Fruit fly (Drosophila melanogaster) whole organism, pupa: ENCODE measurements around the gene CG9886.

Source experiments
- CG12605 ChIP-seq: fragments of 200-800 bp; sonication (Bioruptor generic); IDR thresholded peaks from 2 replicates; pipeline ENCODE4 v1.3.6; 2022; ENCODE audit warnings: missing biosample characterization, missing genetic modification characterization
- CG13204 ChIP-seq: fragments of 200-800 bp; sonication (Bioruptor generic); optimal IDR thresholded peaks from 2 replicates; lab custom pipeline; 2018; ENCODE audit warnings: missing biosample characterization, mild to moderate bottlenecking, missing genetic modification characterization, moderate library complexity
- CG14655 ChIP-seq: fragments of 200-800 bp; sonication (Bioruptor generic); optimal IDR thresholded peaks from 3 replicates; lab custom pipeline; 2017; ENCODE audit warnings: mild to moderate bottlenecking, missing biosample characterization, missing genetic modification reagents, missing genetic modification characterization
- CG15710 ChIP-seq: fragments of 200-800 bp; sonication (Bioruptor generic); optimal IDR thresholded peaks from 2 replicates; lab custom pipeline; 2018; ENCODE audit warnings: missing biosample characterization, mild to moderate bottlenecking, missing genetic modification characterization, moderate library complexity
- CG17806 ChIP-seq: fragments of 200-800 bp; sonication (Bioruptor generic); optimal IDR thresholded peaks from 2 replicates; lab custom pipeline; 2018; ENCODE audit warnings: missing biosample characterization, mild to moderate bottlenecking, missing genetic modification characterization, moderate library complexity
- CG32121 ChIP-seq: fragments of 200-800 bp; sonication (Bioruptor generic); IDR thresholded peaks from 2 replicates; pipeline ENCODE4 v1.3.6; 2022; ENCODE audit warnings: missing biosample characterization, missing genetic modification characterization
- CG34367 ChIP-seq: fragments of 200-800 bp; sonication (Bioruptor generic); optimal IDR thresholded peaks from 2 replicates; lab custom pipeline; 2018; ENCODE audit warnings: missing biosample characterization, mild to moderate bottlenecking, missing genetic modification characterization
- CG4496 ChIP-seq: fragments of 200-800 bp; sonication (Bioruptor generic); IDR thresholded peaks from 3 replicates; pipeline ENCODE4 v1.3.6; 2022; ENCODE audit warnings: missing biosample characterization, missing genetic modification characterization
- CG8159 ChIP-seq: fragments of 200-800 bp; sonication (Bioruptor generic); optimal IDR thresholded peaks from 3 replicates; lab custom pipeline; 2018; ENCODE audit warnings: missing biosample characterization, mild to moderate bottlenecking, missing genetic modification characterization, moderate library complexity
- CG8301 ChIP-seq: fragments of 200-800 bp; sonication (Bioruptor generic); optimal IDR thresholded peaks from 2 replicates; lab custom pipeline; 2018; ENCODE audit warnings: missing biosample characterization, mild to moderate bottlenecking, missing genetic modification characterization
- CG9948 ChIP-seq: fragments of 200-800 bp; sonication (Bioruptor generic); optimal IDR thresholded peaks from 2 replicates; lab custom pipeline; 2018; ENCODE audit warnings: missing biosample characterization, mild to moderate bottlenecking, missing genetic modification characterization, moderate library complexity
- D1 ChIP-seq: fragments of 200-800 bp; sonication (Bioruptor generic); optimal IDR thresholded peaks from 2 replicates; lab custom pipeline; 2018; ENCODE audit warnings: missing biosample characterization, mild to moderate bottlenecking, missing genetic modification characterization, moderate library complexity
- EcR ChIP-seq: fragments of 200-800 bp; sonication (Bioruptor generic); optimal IDR thresholded peaks from 3 replicates; lab custom pipeline; 2019; ENCODE audit warnings: missing biosample characterization, missing genetic modification characterization, mild to moderate bottlenecking, moderate library complexity, missing genetic modification reagents
- Ets98B ChIP-seq: fragments of 200-800 bp; sonication (Bioruptor generic); IDR thresholded peaks from 2 replicates; pipeline ENCODE4 v1.3.6; 2022; ENCODE audit warnings: missing biosample characterization, missing genetic modification characterization
- Pif1A ChIP-seq: fragments of 200-800 bp; sonication (Bioruptor generic); optimal IDR thresholded peaks from 3 replicates; lab custom pipeline; 2016; ENCODE audit warnings: missing biosample characterization, missing genetic modification characterization
- Pif1B ChIP-seq: fragments of 200-800 bp; sonication (Bioruptor generic); optimal IDR thresholded peaks from 3 replicates; lab custom pipeline; 2016; ENCODE audit warnings: missing biosample characterization, missing genetic modification characterization
- Snoo ChIP-seq: fragments of 200-800 bp; sonication (Bioruptor generic); optimal IDR thresholded peaks from 3 replicates; lab custom pipeline; 2017; ENCODE audit warnings: missing biosample characterization, mild to moderate bottlenecking, missing genetic modification characterization, inconsistent platforms
- fd96Ca ChIP-seq: fragments of 200-800 bp; sonication (Bioruptor generic); IDR thresholded peaks from 3 replicates; pipeline ENCODE4 v1.3.6; 2022; ENCODE audit warnings: missing biosample characterization, missing genetic modification characterization
- gl ChIP-seq: fragments of 200-800 bp; sonication (Bioruptor generic); optimal IDR thresholded peaks from 2 replicates; lab custom pipeline; 2018; ENCODE audit warnings: missing biosample characterization, mild to moderate bottlenecking, missing genetic modification characterization
- rn ChIP-seq: fragments of 200-800 bp; sonication (Bioruptor generic); IDR thresholded peaks from 2 replicates; pipeline ENCODE4 v1.3.6; 2022; ENCODE audit warnings: missing biosample characterization, missing genetic modification characterization

CG9886 gene

DNA sequence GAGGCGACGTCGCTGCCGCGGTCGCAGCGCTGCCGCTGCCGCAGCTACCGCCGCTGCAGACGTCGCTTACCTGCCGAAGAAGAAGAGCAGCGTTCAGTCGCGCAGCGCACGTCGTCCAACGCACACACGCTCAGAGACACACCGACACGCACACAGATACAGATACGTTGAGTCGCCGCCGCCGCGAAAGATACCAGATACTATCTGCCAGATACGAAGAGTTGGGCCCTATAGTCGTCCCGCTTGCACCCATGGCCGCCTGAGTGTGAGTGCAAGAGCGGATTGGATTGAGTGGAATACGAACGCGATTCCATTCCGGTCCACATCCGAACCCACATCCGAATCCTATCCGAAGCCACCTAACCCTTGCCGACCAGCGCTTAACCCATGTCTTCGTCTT, 34.0 kb downstream of the CG9886 start:
- peak; percentile 9 for TF ChIP-seq EcR (GFP tag; lab: Kevin White, UChicago)
- TF ChIP-seq CG32121, result no peak
- no peak for TF ChIP-seq gl (tag; lab: Kevin White, UChicago)
- TF ChIP-seq fd96Ca (GFP tag; lab: Robert Waterston, UW), result no peak
- TF ChIP-seq CG34367 (tag; lab: Kevin White, UChicago), result no peak
- no peak for TF ChIP-seq CG14655
- no peak for TF ChIP-seq Snoo
- TF ChIP-seq CG17806 (tag; lab: Kevin White, UChicago), result no peak
- TF ChIP-seq CG12605 (GFP tag; lab: Robert Waterston, UW), result no peak
- peak; percentile 28; the same call in 1 of the 3 replicates for TF ChIP-seq CG4496 (GFP tag; lab: Robert Waterston, UW)
- peak; percentile 94 for TF ChIP-seq CG13204 (GFP tag; lab: Kevin White, UChicago)
- TF ChIP-seq Pif1B (GFP tag; lab: Kevin White, UChicago), result no peak

DNA sequence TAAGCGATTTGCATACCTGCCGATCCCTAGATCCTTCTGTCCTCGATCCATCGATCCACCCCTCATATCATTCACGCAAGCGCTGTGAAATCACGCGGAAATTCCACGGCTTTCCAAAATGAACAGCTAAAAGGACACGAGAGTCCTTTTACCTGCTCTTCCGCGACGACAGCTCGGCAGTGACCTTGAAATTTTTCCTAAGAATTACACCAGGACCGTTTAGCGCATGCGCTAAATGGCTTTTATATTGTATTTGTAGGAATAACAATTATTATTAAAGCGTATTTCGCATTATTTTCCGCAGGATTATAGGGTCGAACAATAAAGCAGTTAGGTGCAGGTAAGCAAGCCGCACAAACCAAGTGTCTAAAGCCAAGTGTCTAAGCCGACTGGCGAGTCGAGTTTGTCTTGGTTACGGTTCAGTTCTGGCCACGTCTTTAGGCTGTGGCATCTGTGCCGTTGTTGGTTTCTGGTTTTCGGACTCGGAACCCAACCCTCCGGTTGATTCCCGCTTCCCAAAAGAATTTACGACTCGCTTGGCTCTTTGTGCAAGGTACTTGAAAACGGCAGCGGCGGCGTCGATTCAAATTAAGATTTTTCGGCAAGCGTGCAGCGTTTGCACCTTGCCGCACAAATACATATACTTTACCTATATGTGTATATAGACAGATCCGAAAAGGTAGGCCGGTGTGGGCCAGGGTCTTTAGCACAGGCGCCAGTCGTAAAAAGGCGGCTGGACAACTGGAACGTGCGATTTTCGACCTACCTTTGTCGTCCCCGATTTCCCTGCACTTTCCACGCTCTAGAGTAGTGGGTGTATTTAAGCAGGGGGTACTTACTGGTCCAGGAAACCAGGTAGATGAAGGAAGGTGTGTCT, 36.1 kb downstream of the CG9886 start:
- TF ChIP-seq D1 (tag; lab: Kevin White, UChicago) (no peak), CG4496 (GFP tag; lab: Robert Waterston, UW) (no peak), CG13204 (GFP tag; lab: Kevin White, UChicago) (no peak), CG9948 (tag; lab: Kevin White, UChicago) (no peak), rn (GFP tag; lab: Robert Waterston, UW) (no peak), CG8301 (no peak), EcR (GFP tag; lab: Kevin White, UChicago) (no peak), Pif1B (GFP tag; lab: Kevin White, UChicago) (no peak), fd96Ca (GFP tag; lab: Robert Waterston, UW) (no peak), CG8159 (tag; lab: Kevin White, UChicago) (no peak)
- TF ChIP-seq, all 21 proteins: peak for 0

DNA sequence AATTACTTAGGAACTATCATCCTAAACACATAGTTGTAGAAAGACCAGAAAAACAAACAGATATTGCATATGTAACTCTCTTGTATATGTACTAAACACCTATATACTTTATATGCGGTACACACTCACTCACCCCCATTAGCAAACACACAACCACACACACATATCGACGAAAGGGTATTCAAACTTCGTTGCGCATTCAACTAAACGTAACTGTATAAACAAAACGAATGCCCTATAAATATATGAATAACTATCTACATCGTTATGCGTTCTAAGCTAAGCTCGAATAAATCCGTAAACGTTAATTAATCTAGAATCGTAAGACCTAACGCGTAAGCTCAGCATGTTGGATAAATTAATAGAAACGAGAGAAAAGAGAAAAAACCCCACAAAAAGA, 38.6 kb downstream of the CG9886 start:
- TF ChIP-seq CG32121, result no peak
- no peak for TF ChIP-seq rn (GFP tag; lab: Robert Waterston, UW)
- no peak for TF ChIP-seq CG34367 (tag; lab: Kevin White, UChicago)
- TF ChIP-seq, all 21 proteins: peak for 0

DNA sequence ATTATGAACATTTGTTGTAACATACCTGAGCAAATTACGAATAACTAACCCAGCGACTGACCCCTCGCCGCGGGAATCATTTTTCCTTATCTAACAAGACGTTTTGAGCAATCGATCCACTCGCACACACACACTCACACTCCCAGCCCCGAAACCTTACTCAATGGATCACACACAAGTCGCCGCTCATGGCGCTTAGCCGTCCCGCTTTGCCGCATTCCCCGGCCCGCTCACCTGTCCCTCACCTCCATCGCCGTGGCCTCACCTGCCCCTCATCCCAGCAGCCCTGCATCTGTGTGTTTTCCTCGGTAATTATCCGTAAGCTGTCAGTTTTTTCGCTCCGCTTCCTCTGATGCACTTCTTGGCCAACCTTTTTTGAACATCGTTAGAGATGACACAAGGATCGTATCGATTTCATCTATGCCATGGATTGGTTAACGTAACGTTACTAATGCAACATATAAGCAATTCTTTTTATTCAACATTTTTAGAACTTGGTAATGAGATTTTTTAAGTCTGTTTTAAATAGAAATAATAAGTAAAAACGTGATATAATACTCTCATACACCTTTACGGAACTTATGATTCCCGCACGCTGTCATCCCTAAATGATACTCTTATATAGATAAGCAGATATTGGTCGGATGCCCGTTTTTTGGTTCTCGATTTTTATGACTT, 40.8 kb downstream of the CG9886 start:
- no peak for TF ChIP-seq gl (tag; lab: Kevin White, UChicago)
- TF ChIP-seq CG15710 (tag; lab: Kevin White, UChicago), result no peak
- TF ChIP-seq CG13204 (GFP tag; lab: Kevin White, UChicago), result no peak
- TF ChIP-seq fd96Ca (GFP tag; lab: Robert Waterston, UW), result no peak

DNA sequence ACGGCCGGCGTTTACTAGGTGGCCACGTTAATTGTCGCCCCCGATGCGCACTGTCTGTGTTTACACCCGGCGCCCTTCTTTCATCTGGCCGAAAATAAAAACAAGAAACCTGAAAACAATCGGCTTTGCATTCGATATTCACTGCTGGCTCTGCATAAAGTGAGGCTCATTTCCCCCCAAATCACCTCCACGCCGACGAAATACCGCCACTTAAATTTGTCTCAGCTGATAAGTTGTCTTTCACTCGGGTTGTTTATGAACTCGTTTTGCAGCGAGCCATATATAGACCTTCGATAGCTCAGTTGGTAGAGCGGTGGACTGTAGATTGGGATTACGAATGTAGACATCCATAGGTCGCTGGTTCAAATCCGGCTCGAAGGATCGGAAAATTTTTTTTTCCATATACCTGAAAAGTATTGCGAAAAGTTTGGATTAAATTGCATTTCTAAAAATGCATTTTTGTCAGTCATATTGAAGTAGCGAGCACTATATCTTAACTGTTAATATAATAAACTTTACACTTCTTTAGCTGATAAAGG, 41.7 kb downstream of the CG9886 start:
- TF ChIP-seq Pif1B (GFP tag; lab: Kevin White, UChicago), result no peak
- no peak for TF ChIP-seq rn (GFP tag; lab: Robert Waterston, UW)
- no peak for TF ChIP-seq fd96Ca (GFP tag; lab: Robert Waterston, UW)
- TF ChIP-seq CG4496 (GFP tag; lab: Robert Waterston, UW), result no peak
- TF ChIP-seq CG12605 (GFP tag; lab: Robert Waterston, UW), result no peak
- TF ChIP-seq CG15710 (tag; lab: Kevin White, UChicago), result no peak
- no peak for TF ChIP-seq CG32121
- TF ChIP-seq Ets98B (GFP tag; lab: Robert Waterston, UW), result no peak

DNA sequence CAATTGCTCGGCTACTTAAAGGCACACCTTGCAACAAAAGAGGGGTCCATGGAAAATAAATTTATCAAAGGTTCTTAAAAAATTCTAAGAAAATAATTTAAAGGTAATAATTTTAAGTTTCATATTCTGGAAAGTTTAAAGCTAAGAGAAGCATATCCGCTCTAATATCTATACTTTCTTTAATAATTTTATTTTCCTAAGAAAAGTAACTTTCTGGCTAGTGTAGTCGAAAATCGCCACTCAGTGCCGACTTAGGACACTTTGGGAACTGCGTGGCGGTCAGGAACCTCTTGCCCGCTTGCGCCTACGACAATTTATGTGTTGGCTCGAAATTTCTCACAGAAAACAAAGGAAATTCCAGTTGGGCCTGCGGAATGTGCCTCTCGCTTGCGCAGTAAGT, 45.7 kb downstream of the CG9886 start:
- TF ChIP-seq Pif1B (GFP tag; lab: Kevin White, UChicago) (no peak), CG12605 (GFP tag; lab: Robert Waterston, UW) (no peak), CG13204 (GFP tag; lab: Kevin White, UChicago) (no peak), CG17806 (tag; lab: Kevin White, UChicago) (peak; percentile 21), fd96Ca (GFP tag; lab: Robert Waterston, UW) (no peak), EcR (GFP tag; lab: Kevin White, UChicago) (no peak), CG9948 (tag; lab: Kevin White, UChicago) (peak; percentile 2), Snoo (no peak), D1 (tag; lab: Kevin White, UChicago) (no peak), CG4496 (GFP tag; lab: Robert Waterston, UW) (no peak), CG32121 (no peak), CG15710 (tag; lab: Kevin White, UChicago) (peak; percentile 31), Pif1A (GFP tag; lab: Kevin White, UChicago) (no peak), rn (GFP tag; lab: Robert Waterston, UW) (no peak), gl (tag; lab: Kevin White, UChicago) (no peak), CG14655 (peak; percentile 14), CG8301 (no peak), CG8159 (tag; lab: Kevin White, UChicago) (peak; percentile 43)
